Fruit fly (Drosophila melanogaster) whole organism, embryonic: Measurements from ENCODE around the gene CG8891.

ENCODE experiments used
- Ada2b ChIP-seq: fragments of 200-800 bp; sonication (Bioruptor generic); IDR thresholded peaks from 2 replicates; pipeline ENCODE4 v1.3.6; 2022; ENCODE audit warnings: missing biosample characterization, missing genetic modification characterization
- CG10543 ChIP-seq: fragments of 200-800 bp; sonication (Bioruptor generic); optimal IDR thresholded peaks from 3 replicates; lab custom pipeline; 2017; ENCODE audit warnings: missing biosample characterization, mild to moderate bottlenecking, missing genetic modification characterization, moderate library complexity
- CG11456 ChIP-seq: fragments of 200-800 bp; sonication (Bioruptor generic); IDR thresholded peaks from 3 replicates; pipeline ENCODE4 v1.3.6; 2022; ENCODE audit warnings: missing biosample characterization, missing genetic modification characterization
- CG11723 ChIP-seq: fragments of 200-800 bp; sonication (Bioruptor generic); optimal IDR thresholded peaks from 2 replicates; lab custom pipeline; 2017; ENCODE audit warnings: missing biosample characterization, mild to moderate bottlenecking, missing genetic modification characterization
- CG12104 ChIP-seq: fragments of 200-800 bp; sonication (Bioruptor generic); optimal IDR thresholded peaks from 3 replicates; lab custom pipeline; 2016; ENCODE audit warnings: missing biosample characterization, missing genetic modification characterization
- CG12219 ChIP-seq: fragments of 200-800 bp; sonication (Bioruptor generic); optimal IDR thresholded peaks from 3 replicates; lab custom pipeline; 2018; ENCODE audit warnings: missing biosample characterization, mild to moderate bottlenecking, missing genetic modification characterization
- CG13287 ChIP-seq: fragments of 200-800 bp; sonication (Bioruptor generic); IDR thresholded peaks from 2 replicates; pipeline ENCODE4 v1.3.6; 2022; ENCODE audit warnings: missing biosample characterization, missing genetic modification characterization; ENCODE audit not compliant: partially characterized antibody
- CG17328 ChIP-seq: fragments of 200-800 bp; sonication (Bioruptor generic); IDR thresholded peaks from 2 replicates; pipeline ENCODE4 v1.3.6; 2022; ENCODE audit warnings: missing biosample characterization, missing genetic modification characterization
- CG17385 ChIP-seq: fragments of 200-800 bp; sonication (Bioruptor generic); optimal IDR thresholded peaks from 3 replicates; lab custom pipeline; 2018; ENCODE audit warnings: missing biosample characterization, mild to moderate bottlenecking, missing genetic modification characterization
- CG18619 ChIP-seq: fragments of 200-800 bp; sonication (Bioruptor generic); optimal IDR thresholded peaks from 3 replicates; lab custom pipeline; 2017; ENCODE audit warnings: missing biosample characterization, mild to moderate bottlenecking, missing genetic modification characterization
- CG34224 ChIP-seq: fragments of 200-800 bp; sonication (Bioruptor generic); IDR thresholded peaks from 3 replicates; pipeline ENCODE4 v1.3.6; 2022; ENCODE audit warnings: missing biosample characterization, missing genetic modification characterization; ENCODE audit not compliant: partially characterized antibody
- CG3838 ChIP-seq: fragments of 200-800 bp; sonication (Bioruptor generic); optimal IDR thresholded peaks from 3 replicates; lab custom pipeline; 2016; ENCODE audit warnings: missing biosample characterization, missing genetic modification characterization
- CG5180 ChIP-seq: fragments of 200-800 bp; sonication (Bioruptor generic); optimal IDR thresholded peaks from 3 replicates; lab custom pipeline; 2017; ENCODE audit warnings: missing biosample characterization, missing genetic modification characterization, mild to moderate bottlenecking, moderate library complexity, missing genetic modification reagents
- CG6272 ChIP-seq: fragments of 200-800 bp; sonication (Bioruptor generic); IDR thresholded peaks from 2 replicates; pipeline ENCODE4 v1.3.6; 2022; ENCODE audit warnings: missing biosample characterization, missing genetic modification characterization
- CG7987 ChIP-seq: fragments of 200-800 bp; sonication (Bioruptor generic); optimal IDR thresholded peaks from 2 replicates; lab custom pipeline; 2018; ENCODE audit warnings: missing biosample characterization, mild to moderate bottlenecking, missing genetic modification characterization, moderate library complexity
- CG8281 ChIP-seq: fragments of 200-800 bp; sonication (Bioruptor generic); optimal IDR thresholded peaks from 2 replicates; lab custom pipeline; 2018; ENCODE audit warnings: missing biosample characterization, mild to moderate bottlenecking, missing genetic modification characterization, moderate library complexity
- CG9932 ChIP-seq: fragments of 200-800 bp; sonication (Bioruptor generic); IDR thresholded peaks from 2 replicates; pipeline ENCODE4 v1.3.6; 2022; ENCODE audit warnings: missing biosample characterization, missing genetic modification characterization
- Ets65A ChIP-seq: fragments of 200-800 bp; sonication (Bioruptor generic); peaks from one replicate; lab custom pipeline; 2016; ENCODE audit warnings: missing biosample characterization, missing genetic modification characterization
- Gug ChIP-seq: fragments of 200-800 bp; sonication (Bioruptor generic); IDR thresholded peaks from 4 replicates; pipeline ENCODE4 v1.3.6; 2022; ENCODE audit warnings: missing biosample characterization, missing genetic modification characterization
- Hr3 ChIP-seq: fragments of 200-800 bp; sonication (Bioruptor generic); optimal IDR thresholded peaks from 3 replicates; lab custom pipeline; 2016; ENCODE audit warnings: missing biosample characterization, missing genetic modification characterization
- Hr39 ChIP-seq: fragments of >200 bp; optimal IDR thresholded peaks from 2 replicates; lab custom pipeline; 2017
- Med ChIP-seq: fragments of 200-800 bp; sonication (Bioruptor generic); peaks from one replicate; lab custom pipeline; 2016; ENCODE audit warnings: missing biosample characterization, missing genetic modification characterization, mild to moderate bottlenecking, inconsistent platforms, moderate library complexity
- Nf-YB ChIP-seq: fragments of 200-800 bp; sonication (Bioruptor generic); optimal IDR thresholded peaks from 3 replicates; lab custom pipeline; 2019; ENCODE audit warnings: missing biosample characterization, mild to moderate bottlenecking, missing genetic modification characterization, moderate library complexity
- Optix ChIP-seq: fragments of 200-800 bp; sonication (Bioruptor generic); IDR thresholded peaks from 3 replicates; pipeline ENCODE4 v1.3.6; 2022; ENCODE audit warnings: missing biosample characterization, missing genetic modification characterization
- Pdp1 ChIP-seq, 2 experiments: fragments of 200-800 bp; sonication (Bioruptor generic); optimal IDR thresholded peaks; 3 replicates each; lab custom pipeline; 2016; ENCODE audit warnings: missing biosample characterization in 2 of 2, missing genetic modification characterization in 2 of 2, mild to moderate bottlenecking in 1 of 2, moderate library complexity in 1 of 2
- Trl ChIP-seq, 3 experiments: fragments of >200 bp in 2 of 3; fragments of 200-800 bp in 1 of 3; sonication (Bioruptor generic) in 1 of 3; optimal IDR thresholded peaks; 2 replicates in 1 of 3; 3 replicates in 2 of 3; lab custom pipeline; 2016 to 2017; ENCODE audit warnings: missing biosample characterization in 1 of 3, missing genetic modification characterization in 1 of 3
- caup ChIP-seq: fragments of 200-800 bp; sonication (Bioruptor generic); optimal IDR thresholded peaks from 3 replicates; lab custom pipeline; 2017; ENCODE audit warnings: missing biosample characterization, mild to moderate bottlenecking, missing genetic modification characterization, moderate library complexity; ENCODE audit not compliant: severe bottlenecking
- cg ChIP-seq: fragments of 200-800 bp; sonication (Bioruptor generic); optimal IDR thresholded peaks from 3 replicates; lab custom pipeline; 2019; ENCODE audit warnings: missing biosample characterization, mild to moderate bottlenecking, missing genetic modification characterization, moderate library complexity
- chinmo ChIP-seq: fragments of 200-800 bp; sonication (Bioruptor generic); IDR thresholded peaks from 4 replicates; pipeline ENCODE4 v1.3.6; 2022; ENCODE audit warnings: missing biosample characterization, missing genetic modification characterization; ENCODE audit not compliant: partially characterized antibody
- crol ChIP-seq: fragments of 200-800 bp; sonication (Bioruptor generic); IDR thresholded peaks from 2 replicates; pipeline ENCODE4 v1.3.6; 2022; ENCODE audit warnings: missing biosample characterization, missing genetic modification characterization
- dmrt11E ChIP-seq: fragments of 200-800 bp; sonication (Bioruptor generic); optimal IDR thresholded peaks from 3 replicates; lab custom pipeline; 2018; ENCODE audit warnings: missing biosample characterization, mild to moderate bottlenecking, missing genetic modification characterization, moderate library complexity
- ewg ChIP-seq: fragments of 200-800 bp; sonication (Bioruptor generic); optimal IDR thresholded peaks from 3 replicates; lab custom pipeline; 2017; ENCODE audit warnings: mild to moderate bottlenecking, missing biosample characterization, missing genetic modification reagents, missing genetic modification characterization
- fd64A ChIP-seq: fragments of 200-800 bp; sonication (Bioruptor generic); optimal IDR thresholded peaks from 3 replicates; lab custom pipeline; 2018; ENCODE audit warnings: missing biosample characterization, mild to moderate bottlenecking, missing genetic modification characterization
- lov ChIP-seq, 2 experiments: fragments of 200-800 bp in 1 of 2; fragments of >200 bp in 1 of 2; sonication (Bioruptor generic) in 1 of 2; IDR thresholded peaks in 1 of 2; optimal IDR thresholded peaks in 1 of 2; 2 replicates in 1 of 2; 3 replicates in 1 of 2; pipeline versions ENCODE4 v1.3.6 to Lab custom; 2017 to 2022; ENCODE audit warnings: missing biosample characterization in 1 of 2, missing genetic modification characterization in 1 of 2
- nom ChIP-seq: fragments of 200-800 bp; sonication (Bioruptor generic); optimal IDR thresholded peaks from 2 replicates; lab custom pipeline; 2017; ENCODE audit warnings: missing biosample characterization, missing genetic modification characterization, mild to moderate bottlenecking, moderate library complexity, missing genetic modification reagents
- onecut ChIP-seq: fragments of 200-800 bp; sonication (Bioruptor generic); IDR thresholded peaks from 2 replicates; pipeline ENCODE4 v1.3.6; 2022; ENCODE audit warnings: missing biosample characterization, missing genetic modification characterization
- pros ChIP-seq: fragments of 200-800 bp; sonication (Bioruptor generic); optimal IDR thresholded peaks from 3 replicates; lab custom pipeline; 2019; ENCODE audit warnings: missing biosample characterization, mild to moderate bottlenecking, missing genetic modification characterization, moderate library complexity
- ranshi ChIP-seq: fragments of 200-800 bp; sonication (Bioruptor generic); IDR thresholded peaks from 2 replicates; pipeline ENCODE4 v1.3.6; 2022; ENCODE audit warnings: missing biosample characterization, missing genetic modification characterization
- ro ChIP-seq: fragments of 200-800 bp; sonication (Bioruptor generic); IDR thresholded peaks from 2 replicates; pipeline ENCODE4 v1.3.6; 2022; ENCODE audit warnings: missing biosample characterization, missing genetic modification characterization
- scrt ChIP-seq: fragments of 200-800 bp; sonication (Bioruptor generic); optimal IDR thresholded peaks from 2 replicates; lab custom pipeline; 2018; ENCODE audit warnings: missing biosample characterization, mild to moderate bottlenecking, missing genetic modification characterization, moderate library complexity
- sd ChIP-seq: fragments of 200-800 bp; sonication (Bioruptor generic); optimal IDR thresholded peaks from 3 replicates; lab custom pipeline; 2018; ENCODE audit warnings: missing biosample characterization, mild to moderate bottlenecking, missing genetic modification characterization, moderate library complexity
- sens ChIP-seq: fragments of 200-800 bp; sonication (Bioruptor generic); peaks from one replicate; lab custom pipeline; 2016; ENCODE audit warnings: missing biosample characterization, missing genetic modification characterization
- sug ChIP-seq: fragments of 200-800 bp; optimal IDR thresholded peaks from 2 replicates; lab custom pipeline; 2019; ENCODE audit warnings: missing biosample characterization, mild to moderate bottlenecking, missing genetic modification characterization, moderate library complexity
- tll ChIP-seq, 2 experiments: fragments of 200-800 bp in 1 of 2; fragments of >200 bp in 1 of 2; sonication (Bioruptor generic) in 1 of 2; optimal IDR thresholded peaks; 2 replicates each; lab custom pipeline; 2017 to 2019; ENCODE audit warnings: missing biosample characterization in 2 of 2, missing genetic modification characterization in 2 of 2, mild to moderate bottlenecking in 1 of 2, moderate library complexity in 1 of 2

CG8891 gene

dm6 chr2L:4995010-4995836 is 16.0 kb upstream of the CG8891 start (continued):
- peak; percentile 86 for TF ChIP-seq sd (tag; lab: Kevin White, UChicago)
- TF ChIP-seq chinmo (GFP tag; lab: Robert Waterston, UW), result 0 out of 4 replicates have a peak, but pooled peaks have one; percentile 28
- TF ChIP-seq CG10543 (GFP tag; lab: Kevin White, UChicago), result peak; percentile 33
- TF ChIP-seq sens, result peak; percentile 50
- no peak for TF ChIP-seq tll (GFP tag; optimal IDR thresholded peaks at IDR 0.05; lab: Kevin White, UChicago)
- no peak for TF ChIP-seq ranshi
- TF ChIP-seq CG13287 (GFP tag; lab: Robert Waterston, UW), result no peak; the same call in 1 of the 2 replicates
- TF ChIP-seq cg (GFP tag; lab: Kevin White, UChicago), result no peak
- no peak for TF ChIP-seq CG18619 (GFP tag; lab: Kevin White, UChicago)
- no peak for TF ChIP-seq Nf-YB
- no peak for TF ChIP-seq Ada2b (GFP tag; lab: Robert Waterston, UW)
- TF ChIP-seq CG9932 (GFP tag; lab: Robert Waterston, UW), result no peak
- peak; percentile 34 for TF ChIP-seq CG17385 (GFP tag; lab: Kevin White, UChicago)
- TF ChIP-seq Pdp1 (GFP tag; optimal IDR thresholded peaks at IDR 0.05; lab: Kevin White, UChicago), result peak in 1 of 2 experiments; percentile 95
- no peak for TF ChIP-seq CG7987 (GFP tag; lab: Kevin White, UChicago)
- TF ChIP-seq sug, result no peak
- TF ChIP-seq Trl (optimal IDR thresholded peaks at IDR 0.05; lab: Kevin White, UChicago), result peak; percentile 52 to 77
- TF ChIP-seq Trl (GFP tag; optimal IDR thresholded peaks at IDR 0.05; lab: Kevin White, UChicago), result no peak
- no peak for TF ChIP-seq CG6272 (GFP tag; lab: Robert Waterston, UW)
- TF ChIP-seq Hr3 (GFP tag; lab: Kevin White, UChicago), result no peak
- TF ChIP-seq pros, result no peak
- no peak for TF ChIP-seq Gug (GFP tag; lab: Robert Waterston, UW)
- TF ChIP-seq fd64A (GFP tag; lab: Kevin White, UChicago), result no peak
- TF ChIP-seq CG12104 (GFP tag; lab: Kevin White, UChicago), result no peak
- no peak for TF ChIP-seq CG12219 (GFP tag; lab: Kevin White, UChicago)
- TF ChIP-seq, all 482 proteins: peak for 15

DNA sequence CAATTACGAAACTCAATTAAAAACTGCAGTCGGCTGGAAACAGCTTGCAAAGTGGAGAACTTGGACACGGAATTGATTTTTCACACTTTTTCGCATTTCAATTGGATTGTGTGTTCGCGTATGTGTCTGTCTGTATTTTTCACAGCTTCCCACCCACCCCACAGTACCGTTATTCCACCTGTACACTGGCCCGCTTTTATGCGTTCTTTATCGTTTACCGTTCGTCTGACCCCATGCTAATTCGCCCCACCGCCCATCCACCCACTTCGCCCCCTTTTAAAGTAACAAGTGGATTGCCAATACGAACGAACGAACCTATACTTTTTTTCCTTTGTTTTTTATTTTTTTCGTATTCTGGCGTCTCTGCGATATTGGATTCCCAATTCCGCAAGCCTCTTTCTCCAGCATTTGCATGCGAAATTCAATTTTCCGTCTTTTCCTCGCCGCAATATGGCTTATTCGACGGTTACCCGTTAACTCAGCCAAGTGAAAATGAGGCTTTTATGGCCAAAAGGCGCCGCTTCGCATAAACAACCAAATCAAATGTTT is 3.0 kb upstream of the CG8891 start:
- TF ChIP-seq Ets65A (peak; percentile 88), onecut (GFP tag; lab: Robert Waterston, UW) (peak; percentile 60), CG11723 (GFP tag; lab: Kevin White, UChicago) (no peak), CG3838 (no peak), Optix (GFP tag; lab: Robert Waterston, UW) (no peak), Med (GFP tag; lab: Kevin White, UChicago) (peak; percentile 78), scrt (GFP tag; lab: Kevin White, UChicago) (peak; percentile 58), lov (optimal IDR thresholded peaks at IDR 0.05; lab: Kevin White, UChicago) (no peak), lov (GFP tag; IDR thresholded peaks at IDR 0.05; lab: Robert Waterston, UW) (0 out of 3 replicates have a peak, but pooled peaks have one; percentile 42), sens (peak; percentile 61)

- TF ChIP-seq CG17328 (GFP tag; lab: Robert Waterston, UW) (peak; percentile 92), sens (peak; percentile 99), ro (GFP tag; lab: Robert Waterston, UW) (peak; percentile 93), dmrt11E (tag; lab: Kevin White, UChicago) (peak; percentile 96), caup (GFP tag; lab: Kevin White, UChicago) (peak; percentile 96), crol (no peak), ewg (GFP tag; lab: Kevin White, UChicago) (peak; percentile 95), CG8281 (tag; lab: Kevin White, UChicago) (peak; percentile 87), CG34224 (GFP tag; lab: Robert Waterston, UW) (no peak), nom (peak; percentile 88), Hr39 (peak; percentile 82), CG11456 (GFP tag; lab: Robert Waterston, UW) (peak; percentile 97), CG5180 (GFP tag; lab: Kevin White, UChicago) (peak; percentile 86)
Observed at dm6 chr2L:4981278-4981966, 2.2 kb upstream of the CG8891 start, which contains the start of the genes CG8892 and CG34126. Gene CG8892 (minus strand): TSS chr2L:4981592. Gene CG34126 (plus strand): TSS chr2L:4981614.
